Fruit fly (Drosophila melanogaster): ENCODE measurements around the gene CG4789.

CG4789 gene

DNA sequence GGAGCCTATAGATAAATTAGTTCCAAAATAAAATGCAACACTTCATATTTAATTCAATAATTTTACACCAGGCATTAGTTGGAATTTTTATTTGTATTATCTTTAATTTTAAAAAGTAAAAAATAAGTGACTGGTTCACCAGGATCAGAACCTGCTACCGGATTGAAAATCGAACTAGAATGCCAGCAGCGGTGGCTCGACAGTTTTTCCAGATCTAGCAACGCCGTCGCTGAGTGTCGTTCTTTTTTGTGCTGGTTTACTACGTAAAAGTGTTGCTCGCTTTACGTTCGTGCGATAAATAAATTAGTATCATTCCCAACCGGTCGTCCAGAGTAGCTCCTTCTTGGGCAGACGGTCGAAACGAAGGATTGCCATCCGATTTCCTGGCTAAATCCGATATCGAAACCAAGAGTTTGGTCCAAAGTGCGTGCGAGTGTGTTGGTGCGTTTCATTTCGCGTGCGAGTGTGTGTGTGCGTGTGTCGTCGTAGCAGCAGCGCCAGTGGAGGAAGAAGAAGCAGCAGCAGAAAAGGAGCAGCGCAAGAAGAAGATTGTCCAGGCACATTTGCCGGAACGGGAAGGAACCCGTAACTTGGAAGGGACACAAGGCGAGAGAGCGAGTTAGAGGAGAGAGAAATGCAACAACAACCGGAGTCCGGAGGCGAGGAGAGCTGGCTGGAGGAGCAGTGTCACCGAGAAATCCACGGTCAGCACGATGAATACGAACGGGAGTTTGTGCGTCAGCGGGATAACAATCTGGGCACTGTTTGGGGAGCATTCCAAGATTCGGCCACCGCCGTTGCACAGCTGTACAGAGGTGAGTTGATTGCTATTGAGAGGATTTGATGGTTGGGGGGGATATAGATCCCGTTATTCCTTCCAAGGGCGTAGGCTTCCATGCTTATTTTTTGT is 8.6 kb upstream of the CG4789 start, which contains the start of gene CG4768 (continued):
- TF ChIP-seq ci (GFP tag; IDR thresholded peaks at IDR 0.05) (no peak), lola (GFP tag; optimal IDR thresholded peaks at IDR 0.05) (no peak), CG4404 (GFP tag; IDR thresholded peaks at IDR 0.05) (no peak), CG10267 (tag; optimal IDR thresholded peaks at IDR 0.05) (no peak), vnd (GFP tag; IDR thresholded peaks at IDR 0.05; ENCODE audit: partially characterized antibody) (no peak), CG17328 (GFP tag; IDR thresholded peaks at IDR 0.05) (no peak), ap (GFP tag; IDR thresholded peaks at IDR 0.05) (no peak), nom (GFP tag; optimal IDR thresholded peaks at IDR 0.05) (peak; percentile 17)

- TF ChIP-seq gt (GFP tag; IDR thresholded peaks at IDR 0.05) (no peak), CG10959 (GFP tag; IDR thresholded peaks at IDR 0.05) (no peak), CG12942 (GFP tag; optimal IDR thresholded peaks at IDR 0.05) (no peak), CrebB (tag; optimal IDR thresholded peaks at IDR 0.05) (no peak), CG6854 (GFP tag; optimal IDR thresholded peaks at IDR 0.05) (no peak), CG8388 (GFP tag; optimal IDR thresholded peaks at IDR 0.05) (no peak), CG13287 (GFP tag; IDR thresholded peaks at IDR 0.05; ENCODE audit: partially characterized antibody) (peak; percentile 9; the same call in 1 of the 2 replicates), abd-A (tag; optimal IDR thresholded peaks at IDR 0.05) (no peak), CG11456 (GFP tag; IDR thresholded peaks at IDR 0.05) (no peak), CG15514 (GFP tag; optimal IDR thresholded peaks at IDR 0.05) (peak; percentile 53), Drgx (GFP tag; IDR thresholded peaks at IDR 0.05) (no peak), dimm (GFP tag; IDR thresholded peaks at IDR 0.05) (no peak), D (optimal IDR thresholded peaks at IDR 0.05) (no peak), D (GFP tag; optimal IDR thresholded peaks at IDR 0.05) (peak; percentile 25), pfk (GFP tag; optimal IDR thresholded peaks at IDR 0.05) (no peak), Dip3 (GFP tag; optimal IDR thresholded peaks at IDR 0.05) (no peak), CG4707 (GFP tag; optimal IDR thresholded peaks at IDR 0.05) (no peak), ap (GFP tag; IDR thresholded peaks at IDR 0.05) (no peak), trh (GFP tag; optimal IDR thresholded peaks at IDR 0.05) (no peak), onecut (GFP tag; IDR thresholded peaks at IDR 0.05) (peak; percentile 66), Side (GFP tag; optimal IDR thresholded peaks at IDR 0.05) (no peak), Doc3 (GFP tag; IDR thresholded peaks at IDR 0.05; ENCODE audit: partially characterized antibody) (no peak), CG6254 (GFP tag; optimal IDR thresholded peaks at IDR 0.05) (no peak), CG9817 (tag; optimal IDR thresholded peaks at IDR 0.05) (no peak), sens (GFP tag) (peak; percentile 43), run (tag; optimal IDR thresholded peaks at IDR 0.05) (no peak), CG31441 (GFP tag; IDR thresholded peaks at IDR 0.05) (no peak), CG3995 (GFP tag; optimal IDR thresholded peaks at IDR 0.05) (no peak), CG8924 (tag; optimal IDR thresholded peaks at IDR 0.05) (peak; percentile 5), zen (tag; optimal IDR thresholded peaks at IDR 0.05) (peak; percentile 7), CG17612 (GFP tag; IDR thresholded peaks at IDR 0.05) (no peak), ind (GFP tag; optimal IDR thresholded peaks at IDR 0.05) (no peak), croc (GFP tag; conservative IDR thresholded peaks at IDR 0.05) (no peak), CG1832 (GFP tag; optimal IDR thresholded peaks at IDR 0.05) (peak; percentile 33), Asciz (GFP tag; optimal IDR thresholded peaks at IDR 0.05) (no peak), pb (GFP tag; optimal IDR thresholded peaks at IDR 0.05) (no peak), CG8359 (GFP tag; optimal IDR thresholded peaks at IDR 0.05; ENCODE audit: borderline replicate concordance) (no peak), YL-1 (GFP tag; optimal IDR thresholded peaks at IDR 0.05) (no peak), Vsx1 (GFP tag; optimal IDR thresholded peaks at IDR 0.05) (no peak), insv (GFP tag; optimal IDR thresholded peaks at IDR 0.05) (no peak)
Measured at dm6 chrX:16793129-16793748, 7.5 kb upstream of the CG4789 start.

Measured in whole organism, embryonic.